Fruit fly (Drosophila melanogaster) whole organism, wandering third instar larva: ENCODE data around the gene Pgm1.
A peak's percentile ranks its signal among the peaks of the same experiment; 100 is the strongest.

Experiments
- Abd-B ChIP-seq: fragments of >200 bp; optimal IDR thresholded peaks from 2 replicates; lab custom pipeline; 2017; ENCODE audit warnings: missing biosample characterization, missing genetic modification characterization
- CG32264 ChIP-seq: fragments of 200-800 bp; sonication (Bioruptor generic); optimal IDR thresholded peaks from 2 replicates; lab custom pipeline; 2016; ENCODE audit warnings: missing biosample characterization, missing genetic modification characterization
- CG9705 ChIP-seq: fragments of 200-800 bp; sonication (Bioruptor generic); optimal IDR thresholded peaks from 2 replicates; lab custom pipeline; 2018; ENCODE audit warnings: missing biosample characterization, mild to moderate bottlenecking, missing genetic modification characterization
- CrebA ChIP-seq: fragments of 200-800 bp; sonication (Bioruptor generic); optimal IDR thresholded peaks from 2 replicates; lab custom pipeline; 2016; ENCODE audit warnings: missing biosample characterization, mild to moderate bottlenecking, missing genetic modification characterization, borderline replicate concordance
- Dfd ChIP-seq: fragments of >200 bp; optimal IDR thresholded peaks from 2 replicates; lab custom pipeline; 2017; ENCODE audit warnings: missing biosample characterization, missing genetic modification characterization
- Dif ChIP-seq: fragments of 200-275, 200-300 bp; sonication (Bioruptor generic); optimal IDR thresholded peaks from 2 replicates; lab custom pipeline; 2018; ENCODE audit warnings: missing biosample characterization, missing genetic modification characterization; ENCODE audit not compliant: partially characterized antibody
- GATAd ChIP-seq: sonication (Bioruptor generic); optimal IDR thresholded peaks from 2 replicates; lab custom pipeline; 2016; ENCODE audit warnings: missing biosample characterization, missing genetic modification characterization
- HLH106 ChIP-seq: fragments of 200-800 bp; optimal IDR thresholded peaks from 3 replicates; lab custom pipeline; 2019; ENCODE audit warnings: missing biosample characterization, mild to moderate bottlenecking, missing genetic modification characterization, moderate library complexity
- Hnf4 ChIP-seq: fragments of 200-800 bp; sonication (Bioruptor generic); optimal IDR thresholded peaks from 2 replicates; lab custom pipeline; 2016; ENCODE audit warnings: missing biosample characterization, mild to moderate bottlenecking, missing genetic modification characterization
- Hr78 ChIP-seq: fragments of >200 bp; optimal IDR thresholded peaks from 2 replicates; lab custom pipeline; 2017; ENCODE audit warnings: missing biosample characterization, missing genetic modification characterization
- Hr83 ChIP-seq: fragments of 200-300 bp; sonication (Bioruptor generic); optimal IDR thresholded peaks from 2 replicates; lab custom pipeline; 2016; ENCODE audit warnings: missing biosample characterization, mild to moderate bottlenecking, missing genetic modification characterization, moderate library complexity; ENCODE audit not compliant: poor library complexity, severe bottlenecking
- Jra ChIP-seq: sonication (Bioruptor generic); optimal IDR thresholded peaks from 2 replicates; lab custom pipeline; 2016; ENCODE audit warnings: missing biosample characterization, missing genetic modification characterization
- Mio ChIP-seq: sonication (Bioruptor generic); optimal IDR thresholded peaks from 2 replicates; lab custom pipeline; 2016; ENCODE audit warnings: missing biosample characterization, missing genetic modification characterization
- Myc ChIP-seq: fragments of >200 bp; optimal IDR thresholded peaks from 2 replicates; lab custom pipeline; 2017
- N ChIP-seq: fragments of >200 bp; optimal IDR thresholded peaks from 2 replicates; lab custom pipeline; 2018; ENCODE audit warnings: missing biosample characterization, missing external identifiers, missing genetic modification characterization
- OdsH ChIP-seq: fragments of 200-800 bp; sonication (Bioruptor generic); optimal IDR thresholded peaks from 2 replicates; lab custom pipeline; 2016; ENCODE audit warnings: missing biosample characterization, mild to moderate bottlenecking, missing genetic modification characterization
- Rel ChIP-seq, 2 experiments: fragments of 200-800 bp; sonication (Bioruptor generic) in 1 of 2; optimal IDR thresholded peaks; 2 replicates in 1 of 2; 3 replicates in 1 of 2; lab custom pipeline; 2016 to 2019; ENCODE audit warnings: mild to moderate bottlenecking in 2 of 2, missing biosample characterization in 2 of 2, missing genetic modification characterization in 2 of 2, moderate library complexity in 1 of 2
- Sp1 ChIP-seq: fragments of 200-800 bp; sonication (Bioruptor generic); optimal IDR thresholded peaks from 3 replicates; lab custom pipeline; 2019; ENCODE audit warnings: missing biosample characterization, mild to moderate bottlenecking, missing genetic modification characterization, moderate library complexity
- Vsx2 ChIP-seq: fragments of 200-300, 225-300 bp; sonication (Bioruptor generic); optimal IDR thresholded peaks from 2 replicates; lab custom pipeline; 2018; ENCODE audit warnings: missing biosample characterization, missing genetic modification characterization; ENCODE audit not compliant: partially characterized antibody
- br ChIP-seq: fragments of 200-800 bp; sonication (Bioruptor generic); optimal IDR thresholded peaks from 2 replicates; lab custom pipeline; 2016; ENCODE audit warnings: missing biosample characterization, missing genetic modification characterization
- brk ChIP-seq: fragments of 200-800 bp; sonication (Bioruptor generic); optimal IDR thresholded peaks from 2 replicates; lab custom pipeline; 2016; ENCODE audit warnings: missing biosample characterization, mild to moderate bottlenecking, missing genetic modification characterization
- dl ChIP-seq, 2 experiments: fragments of 175-275, 200-275 bp in 1 of 2; fragments of 200-275 bp in 1 of 2; sonication (Bioruptor generic); optimal IDR thresholded peaks; lab custom pipeline; 2018; ENCODE audit warnings: mild to moderate bottlenecking in 2 of 2, missing biosample characterization in 2 of 2, missing genetic modification characterization in 2 of 2, moderate library complexity in 2 of 2; ENCODE audit not compliant: partially characterized antibody in 2 of 2, insufficient read depth in 1 of 2
- dmrt93B ChIP-seq: fragments of 200-800 bp; sonication (Bioruptor generic); optimal IDR thresholded peaks from 2 replicates; lab custom pipeline; 2018; ENCODE audit warnings: missing biosample characterization, mild to moderate bottlenecking, missing genetic modification characterization
- dsf ChIP-seq: sonication (Bioruptor generic); optimal IDR thresholded peaks from 2 replicates; lab custom pipeline; 2016; ENCODE audit warnings: missing biosample characterization, missing genetic modification characterization, borderline replicate concordance
- ey ChIP-seq: fragments of 200-800 bp; sonication (Bioruptor generic); optimal IDR thresholded peaks from 2 replicates; lab custom pipeline; 2016; ENCODE audit warnings: missing biosample characterization, missing genetic modification characterization
- foxo ChIP-seq, 2 experiments: fragments of 200-800 bp; sonication (Bioruptor generic); optimal IDR thresholded peaks; 2 replicates in 1 of 2; 3 replicates in 1 of 2; lab custom pipeline; 2016 to 2017; ENCODE audit warnings: missing biosample characterization in 2 of 2, missing genetic modification characterization in 2 of 2
- fru ChIP-seq: fragments of 200-800 bp; sonication (Bioruptor generic); optimal IDR thresholded peaks from 3 replicates; lab custom pipeline; 2016; ENCODE audit warnings: missing biosample characterization, mild to moderate bottlenecking, missing genetic modification characterization
- h ChIP-seq: fragments of 200-800 bp; sonication (Bioruptor generic); optimal IDR thresholded peaks from 3 replicates; lab custom pipeline; 2016; ENCODE audit warnings: missing biosample characterization, mild to moderate bottlenecking, missing genetic modification characterization
- jim ChIP-seq: fragments of 175-275, 200-325 bp; sonication (Bioruptor generic); optimal IDR thresholded peaks from 2 replicates; lab custom pipeline; 2016; ENCODE audit warnings: missing biosample characterization, mild to moderate bottlenecking, missing genetic modification characterization
- lola ChIP-seq: fragments of >200 bp; optimal IDR thresholded peaks from 2 replicates; lab custom pipeline; 2017; ENCODE audit warnings: missing biosample characterization, missing genetic modification characterization
- pan ChIP-seq: fragments of >200 bp; optimal IDR thresholded peaks from 2 replicates; lab custom pipeline; 2017
- psq ChIP-seq: fragments of 200-800 bp; sonication (Bioruptor generic); optimal IDR thresholded peaks from 3 replicates; lab custom pipeline; 2017; ENCODE audit warnings: missing biosample characterization, mild to moderate bottlenecking, missing genetic modification characterization, moderate library complexity
- rgr ChIP-seq: fragments of 200-800 bp; sonication (Bioruptor generic); optimal IDR thresholded peaks from 3 replicates; lab custom pipeline; 2016; ENCODE audit warnings: missing biosample characterization, mild to moderate bottlenecking, missing genetic modification characterization
- sage ChIP-seq: fragments of 200-800 bp; sonication (Bioruptor generic); optimal IDR thresholded peaks from 2 replicates; lab custom pipeline; 2016; ENCODE audit warnings: missing biosample characterization, mild to moderate bottlenecking, missing genetic modification characterization
- sv ChIP-seq: fragments of 200-800 bp; sonication (Bioruptor generic); optimal IDR thresholded peaks from 3 replicates; lab custom pipeline; 2016; ENCODE audit warnings: missing biosample characterization, missing genetic modification characterization
- tai ChIP-seq: sonication (Bioruptor generic); optimal IDR thresholded peaks from 2 replicates; lab custom pipeline; 2016; ENCODE audit warnings: missing biosample characterization, missing genetic modification characterization
- usp ChIP-seq: fragments of >200 bp; optimal IDR thresholded peaks from 2 replicates; lab custom pipeline; 2017; ENCODE audit warnings: missing biosample characterization, missing genetic modification characterization
- woc ChIP-seq: sonication (Bioruptor generic); optimal IDR thresholded peaks from 2 replicates; lab custom pipeline; 2016; ENCODE audit warnings: missing biosample characterization, mild to moderate bottlenecking, missing genetic modification characterization

Gene Pgm1

DNA sequence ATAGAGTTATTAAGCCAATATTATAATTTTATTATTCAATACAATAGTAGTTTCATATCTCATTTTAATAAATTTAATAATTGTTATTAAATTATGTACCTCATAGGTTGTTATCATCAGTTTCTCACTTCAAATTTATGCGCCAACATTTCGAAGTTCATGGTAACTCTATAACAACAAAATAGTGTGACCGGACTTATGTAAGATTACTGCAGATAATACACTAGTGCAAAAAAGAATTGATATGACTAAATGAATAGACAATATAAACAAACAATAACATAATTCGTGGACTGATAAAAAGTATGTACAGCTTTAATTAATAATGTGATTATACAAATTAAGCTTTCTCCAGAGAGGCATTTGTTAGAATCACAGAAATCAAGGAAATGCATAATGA is 6.5 kb downstream of the Pgm1 start, which contains the start of gene Strump:
Gene Strump, plus strand, starts transcription at position 212 of the 400 bp plus-strand sequence.
- TF ChIP-seq sage (GFP tag; lab: Kevin White, UChicago) (no peak), dsf (GFP tag; lab: Kevin White, UChicago) (no peak), Vsx2 (GFP tag; lab: Kevin White, UChicago) (no peak), CrebA (GFP tag; lab: Kevin White, UChicago) (no peak)

DNA sequence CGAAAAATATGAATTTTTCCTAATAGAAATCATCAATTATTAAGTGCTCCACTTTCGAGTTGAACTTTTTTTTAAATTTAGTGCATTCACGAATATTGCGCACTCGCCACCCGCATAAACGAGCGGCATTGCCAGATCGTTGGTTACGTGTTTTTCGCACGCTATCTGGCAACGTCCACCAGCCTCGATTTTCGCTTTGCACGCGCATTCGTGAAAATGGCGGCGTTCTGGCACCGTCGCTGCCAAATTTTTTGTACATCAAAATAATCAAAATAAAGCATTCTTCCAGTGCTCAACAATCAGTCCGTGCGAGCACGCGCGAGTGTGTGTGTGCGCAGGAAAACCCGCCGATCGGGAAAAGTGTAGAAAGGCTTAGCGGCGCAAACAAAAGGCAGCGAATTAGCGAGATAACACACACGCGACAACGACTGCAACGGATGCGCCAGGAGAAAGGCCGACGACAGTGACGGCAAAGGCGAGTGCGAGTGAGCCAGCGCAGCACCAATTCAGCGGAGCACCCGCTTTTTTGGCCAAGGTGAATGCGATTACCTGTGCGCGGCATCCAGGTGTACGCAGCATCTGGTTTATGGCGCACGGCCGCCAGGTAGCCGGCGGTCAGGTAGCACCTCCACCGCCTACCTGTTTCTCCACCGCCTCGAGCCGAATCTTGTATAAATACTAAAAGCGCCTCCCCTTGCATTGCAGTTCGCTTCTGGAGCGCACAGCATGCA is 14.6 kb downstream of the Pgm1 start:
- TF ChIP-seq Dfd = no peak
- TF ChIP-seq pan = no peak
- TF ChIP-seq tai = no peak
- peak; percentile 61 for TF ChIP-seq Mio
- TF ChIP-seq Sp1 (GFP tag; lab: Kevin White, UChicago) = peak; percentile 84
- TF ChIP-seq Vsx2 (GFP tag; lab: Kevin White, UChicago) = no peak
- peak; percentile 77 for TF ChIP-seq CG32264 (GFP tag; lab: Kevin White, UChicago)
- no peak for TF ChIP-seq Rel (GFP tag; optimal IDR thresholded peaks at IDR 0.05; lab: Kevin White, UChicago)
- TF ChIP-seq Rel (tag; optimal IDR thresholded peaks at IDR 0.05; lab: Kevin White, UChicago) = peak; percentile 44
- TF ChIP-seq dl (GFP tag; optimal IDR thresholded peaks at IDR 0.05; lab: Kevin White, UChicago; ENCODE audit: insufficient read depth in 1 of 2, partially characterized antibody in 2 of 2) = no peak
- no peak for TF ChIP-seq Dif
- TF ChIP-seq Hnf4 (GFP tag; lab: Kevin White, UChicago) = peak; percentile 86
- TF ChIP-seq woc = peak; percentile 94
- peak; percentile 90 for TF ChIP-seq br (GFP tag; lab: Kevin White, UChicago)
- peak; percentile 73 for TF ChIP-seq Hr83 (GFP tag; lab: Kevin White, UChicago)
- TF ChIP-seq ey (GFP tag; lab: Kevin White, UChicago) = peak; percentile 92
- no peak for TF ChIP-seq jim (GFP tag; lab: Kevin White, UChicago)
- peak; percentile 84 for TF ChIP-seq dsf (GFP tag; lab: Kevin White, UChicago)
- no peak for TF ChIP-seq Hr78
- TF ChIP-seq usp = no peak
- TF ChIP-seq h (GFP tag; lab: Kevin White, UChicago) = peak; percentile 96
- no peak for TF ChIP-seq Myc
- TF ChIP-seq Abd-B (GFP tag; lab: Kevin White, UChicago) = no peak
- no peak for TF ChIP-seq brk (GFP tag; lab: Kevin White, UChicago)
- TF ChIP-seq sage (GFP tag; lab: Kevin White, UChicago) = peak; percentile 74
- TF ChIP-seq foxo (GFP tag; optimal IDR thresholded peaks at IDR 0.05; lab: Kevin White, UChicago) = peak; percentile 50 to 93
- no peak for TF ChIP-seq CrebA (GFP tag; lab: Kevin White, UChicago)
- peak; percentile 80 for TF ChIP-seq CG9705
- no peak for TF ChIP-seq dmrt93B (GFP tag; lab: Kevin White, UChicago)
- TF ChIP-seq N (GFP tag; lab: Kevin White, UChicago) = no peak
- TF ChIP-seq rgr (GFP tag; lab: Kevin White, UChicago) = peak; percentile 92
- peak; percentile 92 for TF ChIP-seq OdsH (GFP tag; lab: Kevin White, UChicago)
- TF ChIP-seq GATAd (GFP tag; lab: Kevin White, UChicago) = peak; percentile 39
- peak; percentile 96 for TF ChIP-seq psq (GFP tag; lab: Kevin White, UChicago)
- no peak for TF ChIP-seq lola (GFP tag; lab: Kevin White, UChicago)
- TF ChIP-seq fru (GFP tag; lab: Kevin White, UChicago) = peak; percentile 93
- TF ChIP-seq HLH106 (tag; lab: Kevin White, UChicago) = peak; percentile 84
- peak; percentile 88 for TF ChIP-seq sv (GFP tag; lab: Kevin White, UChicago)
- TF ChIP-seq Jra (GFP tag; lab: Kevin White, UChicago) = peak; percentile 82
